Worm (Caenorhabditis elegans) whole organism, late embryonic: ENCODE results near the gene B0391.14.

Experiments
- C38D4.7 ChIP-seq: fragments of 200-800 bp; sonication (Bioruptor generic); optimal IDR thresholded peaks from 2 replicates; lab custom pipeline; 2018; ENCODE audit warnings: mild to moderate bottlenecking, missing genetic modification characterization, moderate library complexity, missing compliant biosample characterization
- K02D7.2 ChIP-seq: sonication (generic microtip); optimal IDR thresholded peaks from 2 replicates; lab custom pipeline; 2017; ENCODE audit warnings: mild to moderate bottlenecking, missing genetic modification characterization, missing compliant biosample characterization
- T23F11.4 ChIP-seq: fragments of 200-800 bp; sonication (Bioruptor generic); optimal IDR thresholded peaks from 2 replicates; lab custom pipeline; 2018; ENCODE audit warnings: mild to moderate bottlenecking, missing genetic modification characterization, missing compliant biosample characterization
- Y22D7AL.16 ChIP-seq: sonication (generic microtip); optimal IDR thresholded peaks from 2 replicates; lab custom pipeline; 2016; ENCODE audit warnings: missing genetic modification characterization, missing compliant biosample characterization
- ama-1 ChIP-seq: fragments of 150-350 bp; optimal IDR thresholded peaks from 2 replicates; lab custom pipeline; 2014
- ceh-14 ChIP-seq: sonication (generic microtip); optimal IDR thresholded peaks from 2 replicates; lab custom pipeline; 2016; ENCODE audit warnings: missing genotype, missing genetic modification characterization, missing compliant biosample characterization
- ceh-18 ChIP-seq: sonication (generic microtip); optimal IDR thresholded peaks from 2 replicates; lab custom pipeline; 2016; ENCODE audit warnings: missing genetic modification characterization, missing compliant biosample characterization
- ceh-19 ChIP-seq: fragments of 200-800 bp; sonication (Bioruptor generic); optimal IDR thresholded peaks from 2 replicates; lab custom pipeline; 2018; ENCODE audit warnings: mild to moderate bottlenecking, missing genetic modification characterization, missing compliant biosample characterization
- ceh-2 ChIP-seq: sonication (generic microtip); optimal IDR thresholded peaks from 2 replicates; lab custom pipeline; 2016; ENCODE audit warnings: missing genotype, missing genetic modification characterization, missing compliant biosample characterization
- ceh-22 ChIP-seq: sonication (generic microtip); optimal IDR thresholded peaks from 2 replicates; lab custom pipeline; 2017; ENCODE audit warnings: missing biosample characterization, missing genetic modification characterization
- ceh-24 ChIP-seq: sonication (generic microtip); optimal IDR thresholded peaks from 2 replicates; lab custom pipeline; 2016; ENCODE audit warnings: mild to moderate bottlenecking, missing genetic modification characterization, missing compliant biosample characterization
- ceh-30 ChIP-seq: fragments of 150-350 bp; optimal IDR thresholded peaks from 2 replicates; lab custom pipeline; 2014; ENCODE audit warnings: missing biosample characterization, missing genetic modification characterization
- ceh-34 ChIP-seq: sonication (generic microtip); optimal IDR thresholded peaks from 2 replicates; lab custom pipeline; 2016; ENCODE audit warnings: mild to moderate bottlenecking, missing genetic modification characterization, missing compliant biosample characterization
- ceh-48 ChIP-seq: sonication (generic microtip); optimal IDR thresholded peaks from 2 replicates; lab custom pipeline; 2016; ENCODE audit warnings: missing genetic modification characterization, inconsistent platforms, missing compliant biosample characterization
- ceh-9 ChIP-seq: sonication (generic microtip); optimal IDR thresholded peaks from 2 replicates; lab custom pipeline; 2016; ENCODE audit warnings: mild to moderate bottlenecking, missing genetic modification characterization, inconsistent platforms, missing compliant biosample characterization
- che-1 ChIP-seq: sonication (generic microtip); optimal IDR thresholded peaks from 2 replicates; lab custom pipeline; 2016; ENCODE audit warnings: mild to moderate bottlenecking, missing genetic modification characterization, missing compliant biosample characterization
- dmd-4 ChIP-seq: sonication (generic microtip); optimal IDR thresholded peaks from 2 replicates; lab custom pipeline; 2016; ENCODE audit warnings: borderline replicate concordance, missing genetic modification characterization, missing compliant biosample characterization
- dve-1 ChIP-seq: sonication (generic microtip); optimal IDR thresholded peaks from 2 replicates; lab custom pipeline; 2017; ENCODE audit warnings: antibody characterized with exemption, mild to moderate bottlenecking, missing genetic modification characterization, missing compliant biosample characterization
- elt-4 ChIP-seq: sonication (generic microtip); optimal IDR thresholded peaks from 2 replicates; lab custom pipeline; 2016; ENCODE audit warnings: missing genetic modification characterization, missing compliant biosample characterization
- ets-4 ChIP-seq: sonication (generic microtip); optimal IDR thresholded peaks from 2 replicates; lab custom pipeline; 2016; ENCODE audit warnings: missing genetic modification characterization, missing compliant biosample characterization
- fax-1 ChIP-seq: sonication (generic microtip); optimal IDR thresholded peaks from 2 replicates; lab custom pipeline; 2016; ENCODE audit warnings: missing genotype, missing genetic modification characterization, missing compliant biosample characterization
- fkh-10 ChIP-seq: fragments of 150-350 bp; optimal IDR thresholded peaks from 2 replicates; lab custom pipeline; 2014; ENCODE audit warnings: missing biosample characterization, missing genetic modification reagents, missing genetic modification characterization
- hlh-13 ChIP-seq: fragments of 200-800 bp; sonication (Bioruptor generic); optimal IDR thresholded peaks from 2 replicates; lab custom pipeline; 2018; ENCODE audit warnings: mild to moderate bottlenecking, missing genetic modification characterization, missing compliant biosample characterization
- hlh-15 ChIP-seq: sonication (generic microtip); optimal IDR thresholded peaks from 2 replicates; lab custom pipeline; 2016; ENCODE audit warnings: missing genetic modification characterization, missing compliant biosample characterization
- hlh-30 ChIP-seq: sonication (generic microtip); optimal IDR thresholded peaks from 2 replicates; lab custom pipeline; 2017; ENCODE audit warnings: antibody characterized with exemption, missing genetic modification characterization, missing compliant biosample characterization; ENCODE audit not compliant: insufficient read depth
- hlh-6 ChIP-seq: sonication (generic microtip); optimal IDR thresholded peaks from 2 replicates; lab custom pipeline; 2016; ENCODE audit warnings: missing genotype, missing genetic modification characterization, missing compliant biosample characterization
- lim-6 ChIP-seq: sonication (generic microtip); optimal IDR thresholded peaks from 2 replicates; lab custom pipeline; 2016; ENCODE audit warnings: missing genetic modification characterization, missing compliant biosample characterization
- madf-2 ChIP-seq: sonication (generic microtip); optimal IDR thresholded peaks from 2 replicates; lab custom pipeline; 2017; ENCODE audit warnings: missing genetic modification characterization, missing compliant biosample characterization
- nfya-1 ChIP-seq: sonication (generic microtip); optimal IDR thresholded peaks from 2 replicates; lab custom pipeline; 2017; ENCODE audit warnings: missing genetic modification characterization, mild to moderate bottlenecking, missing compliant biosample characterization, antibody characterized with exemption, moderate library complexity
- nhr-11 ChIP-seq: fragments of 150-350 bp; optimal IDR thresholded peaks from 2 replicates; lab custom pipeline; 2014; ENCODE audit warnings: missing biosample characterization, missing genetic modification characterization
- nhr-232 ChIP-seq: sonication (generic microtip); optimal IDR thresholded peaks from 2 replicates; lab custom pipeline; 2016; ENCODE audit warnings: missing genetic modification characterization, missing compliant biosample characterization
- npax-4 ChIP-seq: sonication (generic microtip); optimal IDR thresholded peaks from 2 replicates; lab custom pipeline; 2016; ENCODE audit warnings: missing genetic modification characterization, missing compliant biosample characterization
- odd-2 ChIP-seq: sonication (generic microtip); optimal IDR thresholded peaks from 2 replicates; lab custom pipeline; 2017; ENCODE audit warnings: antibody characterized with exemption, mild to moderate bottlenecking, missing genetic modification characterization, missing compliant biosample characterization
- pag-3 ChIP-seq: sonication (generic microtip); optimal IDR thresholded peaks from 2 replicates; lab custom pipeline; 2016; ENCODE audit warnings: missing compliant biosample characterization, missing genetic modification characterization, borderline replicate concordance
- pat-9 ChIP-seq: fragments of 200-800 bp; sonication (Bioruptor generic); optimal IDR thresholded peaks from 2 replicates; lab custom pipeline; 2018; ENCODE audit warnings: mild to moderate bottlenecking, missing genetic modification characterization, moderate library complexity, missing compliant biosample characterization
- pax-1 ChIP-seq: fragments of 150-350 bp; optimal IDR thresholded peaks from 2 replicates; lab custom pipeline; 2014; ENCODE audit warnings: missing biosample characterization, missing genetic modification characterization
- pha-2 ChIP-seq: sonication (generic microtip); optimal IDR thresholded peaks from 2 replicates; lab custom pipeline; 2017; ENCODE audit warnings: mild to moderate bottlenecking, missing genetic modification characterization, missing compliant biosample characterization
- pha-4 ChIP-seq: fragments of 150-350 bp; optimal IDR thresholded peaks from 2 replicates; lab custom pipeline; 2018; ENCODE audit warnings: missing biosample characterization, missing genetic modification reagents, missing genetic modification characterization
- ref-2 ChIP-seq: sonication (generic microtip); optimal IDR thresholded peaks from 2 replicates; lab custom pipeline; 2016; ENCODE audit warnings: missing genetic modification characterization, missing compliant biosample characterization
- rnt-1 ChIP-seq: sonication (generic microtip); optimal IDR thresholded peaks from 2 replicates; lab custom pipeline; 2016; ENCODE audit warnings: missing genetic modification characterization, missing compliant biosample characterization
- sdc-2 ChIP-seq: sonication (generic microtip); optimal IDR thresholded peaks from 2 replicates; lab custom pipeline; 2016; ENCODE audit warnings: missing genotype, missing genetic modification characterization, missing compliant biosample characterization
- syd-9 ChIP-seq: sonication (generic microtip); optimal IDR thresholded peaks from 2 replicates; lab custom pipeline; 2016; ENCODE audit warnings: mild to moderate bottlenecking, missing genetic modification characterization, moderate library complexity, missing compliant biosample characterization
- ttx-3 ChIP-seq: sonication (generic microtip); optimal IDR thresholded peaks from 2 replicates; lab custom pipeline; 2016; ENCODE audit warnings: missing genetic modification reagents, missing genetic modification characterization, missing compliant biosample characterization
- unc-42 ChIP-seq: sonication (generic microtip); optimal IDR thresholded peaks from 2 replicates; lab custom pipeline; 2016; ENCODE audit warnings: missing genotype, missing genetic modification characterization, missing compliant biosample characterization
- unc-55 ChIP-seq: sonication (generic microtip); optimal IDR thresholded peaks from 2 replicates; lab custom pipeline; 2017; ENCODE audit warnings: missing biosample characterization, missing genetic modification reagents, missing genetic modification characterization
- unc-86 ChIP-seq: sonication (generic microtip); optimal IDR thresholded peaks from 2 replicates; lab custom pipeline; 2016; ENCODE audit warnings: missing genetic modification characterization, missing compliant biosample characterization
- zip-5 ChIP-seq: sonication (generic microtip); optimal IDR thresholded peaks from 2 replicates; lab custom pipeline; 2016; ENCODE audit warnings: missing genetic modification characterization, missing compliant biosample characterization
- ztf-16 ChIP-seq: sonication (generic microtip); optimal IDR thresholded peaks from 2 replicates; lab custom pipeline; 2017; ENCODE audit warnings: missing genetic modification characterization, missing compliant biosample characterization

B0391.14 gene

DNA sequence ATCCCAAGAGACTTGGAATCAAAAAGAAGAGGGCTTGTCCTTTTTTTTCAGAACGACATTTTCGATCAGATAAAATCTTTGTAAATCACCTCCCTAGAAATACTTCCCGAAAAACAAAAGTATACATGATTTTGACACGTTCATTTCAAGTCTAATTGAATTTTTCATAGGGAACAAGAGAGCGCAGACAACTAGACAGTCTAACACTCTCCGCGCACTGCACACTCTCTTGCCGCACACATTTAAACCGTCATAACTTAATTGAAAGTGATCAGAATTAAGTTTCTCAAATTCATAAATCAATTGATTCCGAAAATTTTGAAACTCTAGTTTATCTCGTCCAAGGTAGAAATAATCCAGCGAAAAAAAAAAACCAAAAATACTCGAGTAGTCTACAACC lies 39.9 kb downstream of the B0391.14 start:
- no peak for TF ChIP-seq syd-9 (tag; lab: Kevin White, UChicago)
- no peak for TF ChIP-seq ceh-30 (tag; lab: Kevin White, UChicago)
- TF ChIP-seq che-1: no peak
- TF ChIP-seq rnt-1: no peak

DNA sequence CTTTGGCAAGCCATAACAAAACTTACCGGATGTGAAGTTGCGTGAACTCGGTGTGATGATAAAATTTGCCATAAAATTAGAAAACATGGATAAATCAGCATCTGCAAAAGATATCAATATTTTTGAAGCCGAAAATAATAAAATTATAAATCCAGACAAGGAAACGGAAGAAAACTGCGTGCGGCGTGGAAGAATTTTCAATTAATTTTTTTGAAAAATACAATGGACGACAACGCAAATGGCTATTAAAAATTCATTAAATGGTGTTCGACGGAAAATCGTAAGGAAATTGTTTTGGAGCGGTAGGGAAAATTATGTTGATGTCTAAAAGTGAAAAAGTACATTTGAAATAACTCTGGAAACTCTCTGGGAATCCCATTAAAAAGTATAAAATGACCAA lies 40.6 kb downstream of the B0391.14 start, which contains the start of gene acr-18:
TSS of gene acr-18 (minus strand) at position 101 of the 400 bp plus-strand sequence.
- TF ChIP-seq ceh-9 (tag; lab: Kevin White, UChicago): no peak
- TF ChIP-seq elt-4 (tag; lab: Kevin White, UChicago): no peak
- no peak for TF ChIP-seq ceh-48 (tag; lab: Kevin White, UChicago)
- no peak for TF ChIP-seq ceh-22 (tag; lab: Kevin White, UChicago)
- TF ChIP-seq sdc-2 (tag; lab: Kevin White, UChicago): no peak
- no peak for TF ChIP-seq odd-2 (tag; lab: Kevin White, UChicago)
- no peak for TF ChIP-seq ceh-19
- no peak for TF ChIP-seq fax-1 (tag; lab: Kevin White, UChicago)
- no peak for TF ChIP-seq fkh-10 (GFP tag; lab: Kevin White, UChicago)
- no peak for TF ChIP-seq dmd-4 (tag; lab: Kevin White, UChicago)
- no peak for TF ChIP-seq nhr-11 (tag; lab: Kevin White, UChicago)
- no peak for TF ChIP-seq hlh-30 (tag; lab: Kevin White, UChicago)

DNA sequence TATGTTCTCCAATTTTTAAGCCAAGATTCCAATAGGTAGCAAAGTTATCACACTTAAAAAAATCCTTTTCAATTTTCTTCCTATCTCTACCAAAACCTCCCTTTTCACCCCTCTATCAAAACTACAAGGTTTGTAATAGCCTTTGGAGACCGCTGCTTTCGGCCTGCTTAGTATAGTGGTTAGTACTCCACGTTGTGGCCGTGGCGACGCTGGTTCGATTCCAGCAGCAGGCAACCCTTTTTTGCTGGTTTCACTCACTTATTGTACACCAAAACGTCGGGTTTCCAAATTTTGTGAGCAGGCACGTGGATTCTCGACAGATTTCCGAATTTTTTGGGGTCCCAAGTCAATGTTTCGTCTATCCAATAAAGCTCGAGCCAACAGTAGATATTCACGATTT lies 45.8 kb downstream of the B0391.14 start:
- no peak for TF ChIP-seq pax-1 (tag; lab: Kevin White, UChicago)
- TF ChIP-seq ceh-14: no peak
- no peak for TF ChIP-seq nhr-11 (tag; lab: Kevin White, UChicago)
- TF ChIP-seq ama-1 (lab: Kevin White, UChicago): no peak
- TF ChIP-seq npax-4 (tag; lab: Kevin White, UChicago): peak; percentile 6
- no peak for TF ChIP-seq pha-2 (tag; lab: Kevin White, UChicago)
- TF ChIP-seq pag-3: no peak
- peak; percentile 38 for TF ChIP-seq K02D7.2 (tag; lab: Kevin White, UChicago)
- no peak for TF ChIP-seq fkh-10 (GFP tag; lab: Kevin White, UChicago)
- no peak for TF ChIP-seq unc-86
- TF ChIP-seq ceh-24: no peak
- TF ChIP-seq che-1: peak; percentile 71
- no peak for TF ChIP-seq ceh-30 (tag; lab: Kevin White, UChicago)
- no peak for TF ChIP-seq ref-2 (tag; lab: Kevin White, UChicago)
- peak; percentile 23 for TF ChIP-seq ttx-3
- no peak for TF ChIP-seq zip-5
- TF ChIP-seq T23F11.4: no peak
- no peak for TF ChIP-seq hlh-30 (tag; lab: Kevin White, UChicago)
- TF ChIP-seq lim-6 (tag; lab: Kevin White, UChicago): no peak
- no peak for TF ChIP-seq ets-4 (tag; lab: Kevin White, UChicago)
- TF ChIP-seq dmd-4 (tag; lab: Kevin White, UChicago): no peak
- no peak for TF ChIP-seq ceh-2 (tag; lab: Kevin White, UChicago)
- no peak for TF ChIP-seq ztf-16 (tag; lab: Kevin White, UChicago)
- peak; percentile 35 for TF ChIP-seq C38D4.7
- peak; percentile 22 for TF ChIP-seq Y22D7AL.16 (tag; lab: Kevin White, UChicago)
- no peak for TF ChIP-seq elt-4 (tag; lab: Kevin White, UChicago)
- no peak for TF ChIP-seq ceh-48 (tag; lab: Kevin White, UChicago)
- no peak for TF ChIP-seq nfya-1 (tag; lab: Kevin White, UChicago)
- no peak for TF ChIP-seq ceh-18
- no peak for TF ChIP-seq ceh-22 (tag; lab: Kevin White, UChicago)
- peak; percentile 71 for TF ChIP-seq hlh-6 (tag; lab: Kevin White, UChicago)
- peak; percentile 43 for TF ChIP-seq nhr-232 (tag; lab: Kevin White, UChicago)
- no peak for TF ChIP-seq unc-42
- TF ChIP-seq ceh-34 (tag; lab: Kevin White, UChicago): no peak
- TF ChIP-seq madf-2 (tag; lab: Kevin White, UChicago): no peak
- TF ChIP-seq dve-1: peak; percentile 1
- no peak for TF ChIP-seq unc-55 (GFP tag; lab: Kevin White, UChicago)
- no peak for TF ChIP-seq ceh-9 (tag; lab: Kevin White, UChicago)
- TF ChIP-seq hlh-13 (GFP tag; lab: Kevin White, UChicago): no peak
- TF ChIP-seq pha-4: no peak
- TF ChIP-seq hlh-15 (tag; lab: Kevin White, UChicago): peak; percentile 15
- TF ChIP-seq pat-9 (tag; lab: Kevin White, UChicago): peak; percentile 27
- TF ChIP-seq syd-9 (tag; lab: Kevin White, UChicago): peak; percentile 23
